Worm (Caenorhabditis elegans): Measurements from ENCODE around the gene ugt-7.

DNA sequence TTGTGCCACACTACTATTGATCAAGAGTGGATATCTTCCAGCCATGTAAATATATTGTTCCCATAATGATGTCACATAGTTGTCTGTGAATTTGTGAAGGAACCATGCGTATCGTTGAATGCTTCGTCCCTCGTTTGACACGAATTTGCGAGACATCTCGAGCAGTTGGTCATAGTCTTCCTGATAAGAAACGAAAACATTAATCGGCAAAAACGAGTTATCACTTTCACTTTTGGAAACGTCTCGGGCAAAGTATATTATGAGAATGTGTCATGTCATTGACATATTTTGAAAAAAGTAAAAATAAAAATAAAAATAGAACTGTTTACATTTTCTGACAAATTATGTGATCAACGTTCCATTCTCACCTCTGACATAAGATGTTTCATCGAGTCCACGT lies 26.1 kb upstream of the ugt-7 start:
- TF ChIP-seq ceh-18 (tag; optimal IDR thresholded peaks at IDR 0.05) = no peak
- TF ChIP-seq F13H6.1 (tag; optimal IDR thresholded peaks at IDR 0.05) = no peak
- TF ChIP-seq gmeb-2 (tag; optimal IDR thresholded peaks at IDR 0.05) = no peak
- no peak for TF ChIP-seq nhr-11 (tag; optimal IDR thresholded peaks at IDR 0.05)
- TF ChIP-seq hlh-30 (tag; optimal IDR thresholded peaks at IDR 0.05; ENCODE audit: insufficient read depth) = no peak
- TF ChIP-seq pha-2 (tag; optimal IDR thresholded peaks at IDR 0.05) = no peak
- TF ChIP-seq odd-2 (tag; optimal IDR thresholded peaks at IDR 0.05) = no peak
- TF ChIP-seq T23F11.4 (GFP tag; optimal IDR thresholded peaks at IDR 0.05) = no peak
